In the genomic region with DNA sequence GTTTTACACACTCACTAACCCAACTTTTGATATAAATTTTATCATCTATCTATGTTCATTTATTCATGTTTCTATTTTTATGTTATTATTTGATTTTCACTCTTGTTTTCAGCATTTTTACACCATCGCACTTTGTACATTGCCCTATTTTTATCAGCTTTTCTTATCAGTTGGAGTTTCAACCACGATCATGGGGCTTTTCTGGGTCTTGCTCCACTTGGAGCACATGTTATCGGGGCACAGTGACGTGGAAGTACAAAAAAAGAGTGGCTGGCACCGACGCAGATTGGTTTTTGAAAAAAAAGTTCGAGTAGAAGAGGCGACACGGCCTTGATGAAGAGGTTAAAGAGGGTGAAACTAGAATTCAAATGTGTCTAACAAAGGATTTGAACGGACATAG, we compare ENCODE assay signal across 6 worm cellular contexts.
TF ChIP-seq lines count a peak whose summit lies in the region.

No protein-coding gene starts in this region.

TF ChIP-seq in whole organism, L1 larva, 84 proteins besides CTCF, POLR2A, EP300 and RAD21 (continues in another document):
- no peak for TF ChIP-seq aha-1 (tag; optimal IDR thresholded peaks at IDR 0.05; lab: Kevin White, UChicago)
- peak; percentile 16 for TF ChIP-seq nhr-90 (tag; optimal IDR thresholded peaks at IDR 0.05; lab: Kevin White, UChicago; ENCODE audit: poor library complexity)
- TF ChIP-seq nhr-71 (tag; optimal IDR thresholded peaks at IDR 0.05; lab: Kevin White, UChicago), result peak; percentile 37
- peak in 1 of 3 experiments; percentile 9 for TF ChIP-seq dpl-1 (GFP tag; optimal IDR thresholded peaks at IDR 0.05; lab: Kevin White, UChicago)
- TF ChIP-seq jun-1 (tag; optimal IDR thresholded peaks at IDR 0.05; lab: Kevin White, UChicago), result peak; percentile 15
- TF ChIP-seq efl-1 (optimal IDR thresholded peaks at IDR 0.05; lab: Kevin White, UChicago), result no peak
- peak in 1 of 2 experiments; percentile 60 for TF ChIP-seq efl-1 (GFP tag; optimal IDR thresholded peaks at IDR 0.05 in 1 of 2; lab: Kevin White, UChicago)
- peak; percentile 30 for TF ChIP-seq nhr-20 (tag; optimal IDR thresholded peaks at IDR 0.05; lab: Kevin White, UChicago)
- TF ChIP-seq pax-3 (tag; optimal IDR thresholded peaks at IDR 0.05; lab: Kevin White, UChicago), result peak; percentile 26
- no peak for TF ChIP-seq mab-9 (GFP tag; IDR thresholded peaks at IDR 0.05; lab: Robert Waterston, UW)
- TF ChIP-seq lin-35 (GFP tag; optimal IDR thresholded peaks at IDR 0.05; lab: Kevin White, UChicago), result peak in 1 of 2 experiments; percentile 48
- peak; percentile 97 for TF ChIP-seq elt-2 (tag; optimal IDR thresholded peaks at IDR 0.05; lab: Kevin White, UChicago)
- TF ChIP-seq nhr-77 (tag; optimal IDR thresholded peaks at IDR 0.05; lab: Kevin White, UChicago), result no peak
- TF ChIP-seq hlh-4 (tag; optimal IDR thresholded peaks at IDR 0.05; lab: Kevin White, UChicago), result no peak

TF ChIP-seq in whole organism, L2 larva, 48 proteins besides CTCF, POLR2A, EP300 and RAD21 (continues in another document):
- no peak for TF ChIP-seq sma-3 (GFP tag; optimal IDR thresholded peaks at IDR 0.05; lab: Kevin White, UChicago)
- TF ChIP-seq fos-1 (tag; optimal IDR thresholded peaks at IDR 0.05; lab: Kevin White, UChicago), result peak; percentile 55
- TF ChIP-seq ceh-16 (tag; optimal IDR thresholded peaks at IDR 0.05; lab: Kevin White, UChicago), result no peak
- TF ChIP-seq elt-1 (tag; optimal IDR thresholded peaks at IDR 0.05; lab: Kevin White, UChicago), result no peak
- TF ChIP-seq dmd-4 (tag; optimal IDR thresholded peaks at IDR 0.05; lab: Kevin White, UChicago), result no peak
- no peak for TF ChIP-seq ZK546.5 (tag; optimal IDR thresholded peaks at IDR 0.05; lab: Kevin White, UChicago)
- peak; percentile 25 for TF ChIP-seq F13H6.1 (tag; optimal IDR thresholded peaks at IDR 0.05; lab: Kevin White, UChicago)
- no peak for TF ChIP-seq nhr-10 (tag; optimal IDR thresholded peaks at IDR 0.05; lab: Kevin White, UChicago)
- TF ChIP-seq nhr-11 (tag; optimal IDR thresholded peaks at IDR 0.05; lab: Kevin White, UChicago), result no peak
- TF ChIP-seq zag-1 (tag; optimal IDR thresholded peaks at IDR 0.05; lab: Kevin White, UChicago), result no peak
- TF ChIP-seq ama-1 (optimal IDR thresholded peaks at IDR 0.05; lab: Kevin White, UChicago), result no peak
- TF ChIP-seq mab-5 (tag; optimal IDR thresholded peaks at IDR 0.05; lab: Kevin White, UChicago), result no peak
- no peak for TF ChIP-seq unc-39 (tag; optimal IDR thresholded peaks at IDR 0.05; lab: Kevin White, UChicago)
- TF ChIP-seq mdl-1 (tag; optimal IDR thresholded peaks at IDR 0.05; lab: Kevin White, UChicago), result no peak
- no peak for TF ChIP-seq egl-27 (tag; optimal IDR thresholded peaks at IDR 0.05; lab: Kevin White, UChicago)
- no peak for TF ChIP-seq nhr-6 (tag; optimal IDR thresholded peaks at IDR 0.05; lab: Kevin White, UChicago)

TF ChIP-seq in whole organism, L3 larva, 47 proteins besides CTCF, POLR2A, EP300 and RAD21 (continues in another document):
- TF ChIP-seq lin-39 (tag; optimal IDR thresholded peaks at IDR 0.05; lab: Kevin White, UChicago) (no peak), ama-1 (optimal IDR thresholded peaks at IDR 0.05; lab: Kevin White, UChicago) (no peak), mdl-1 (tag; optimal IDR thresholded peaks at IDR 0.05; lab: Kevin White, UChicago) (no peak), ztf-4 (tag; optimal IDR thresholded peaks at IDR 0.05; lab: Kevin White, UChicago) (no peak), nhr-237 (tag; optimal IDR thresholded peaks at IDR 0.05; lab: Kevin White, UChicago) (no peak), egl-27 (tag; optimal IDR thresholded peaks at IDR 0.05; lab: Kevin White, UChicago) (no peak), ceh-82 (tag; optimal IDR thresholded peaks at IDR 0.05; lab: Kevin White, UChicago) (no peak), fos-1 (tag; optimal IDR thresholded peaks at IDR 0.05; lab: Kevin White, UChicago) (no peak), ceh-28 (tag; optimal IDR thresholded peaks at IDR 0.05; lab: Kevin White, UChicago) (no peak), zag-1 (tag; optimal IDR thresholded peaks at IDR 0.05; lab: Kevin White, UChicago) (no peak), nhr-23 (tag; optimal IDR thresholded peaks at IDR 0.05; lab: Kevin White, UChicago) (no peak), skn-1 (tag; optimal IDR thresholded peaks at IDR 0.05; lab: Kevin White, UChicago) (no peak), nhr-25 (tag; optimal IDR thresholded peaks at IDR 0.05; lab: Kevin White, UChicago) (peak; percentile 4), fkh-10 (GFP tag; optimal IDR thresholded peaks at IDR 0.05; lab: Kevin White, UChicago) (no peak), nhr-28 (tag; optimal IDR thresholded peaks at IDR 0.05; lab: Kevin White, UChicago) (no peak), egl-5 (tag; optimal IDR thresholded peaks at IDR 0.05; lab: Kevin White, UChicago) (no peak)

TF ChIP-seq in whole organism, L4 larva, 104 proteins besides CTCF, POLR2A, EP300 and RAD21 (continues in another document):
- TF ChIP-seq mdt-29 (GFP tag; IDR thresholded peaks at IDR 0.05; lab: Robert Waterston, UW) (0 out of 2 replicates have a peak, but pooled peaks have one; percentile 10), set-16 (GFP tag; IDR thresholded peaks at IDR 0.05; lab: Robert Waterston, UW) (no peak), tra-1 (GFP tag; IDR thresholded peaks at IDR 0.05; lab: Robert Waterston, UW) (0 out of 2 replicates have a peak, but pooled peaks have one; percentile 44), mdl-1 (tag; optimal IDR thresholded peaks at IDR 0.05; lab: Kevin White, UChicago) (peak in 1 of 2 experiments; percentile 26), cey-2 (tag; optimal IDR thresholded peaks at IDR 0.05; lab: Kevin White, UChicago; ENCODE audit: borderline replicate concordance, insufficient read depth) (peak; percentile 50), dve-1 (tag; optimal IDR thresholded peaks at IDR 0.05; lab: Kevin White, UChicago; ENCODE audit: insufficient read depth) (peak; percentile 97), T20F7.1 (GFP tag; optimal IDR thresholded peaks at IDR 0.05; lab: Kevin White, UChicago) (peak; percentile 41), nhr-6 (tag; optimal IDR thresholded peaks at IDR 0.05; lab: Kevin White, UChicago) (peak; percentile 65), nhr-48 (tag; optimal IDR thresholded peaks at IDR 0.05; lab: Kevin White, UChicago) (peak; percentile 13), daf-16 (GFP tag; optimal IDR thresholded peaks at IDR 0.05; lab: Kevin White, UChicago) (peak in 1 of 2 experiments; percentile 38), daf-16 (tag; optimal IDR thresholded peaks at IDR 0.05; lab: Kevin White, UChicago) (peak; percentile 93), lir-3 (tag; optimal IDR thresholded peaks at IDR 0.05; lab: Kevin White, UChicago) (no peak), pha-4 (GFP tag; IDR thresholded peaks at IDR 0.05; lab: Robert Waterston, UW) (no peak), pha-4 (tag; optimal IDR thresholded peaks at IDR 0.05; lab: Kevin White, UChicago) (no peak)

TF ChIP-seq in whole organism, late embryonic, 69 proteins besides CTCF, POLR2A, EP300 and RAD21:
- TF ChIP-seq ceh-14 (tag; optimal IDR thresholded peaks at IDR 0.05; lab: Kevin White, UChicago) (no peak), pros-1 (tag; optimal IDR thresholded peaks at IDR 0.05; lab: Kevin White, UChicago) (no peak), elt-2 (tag; optimal IDR thresholded peaks at IDR 0.05; lab: Kevin White, UChicago) (peak; percentile 81), pag-3 (tag; optimal IDR thresholded peaks at IDR 0.05; lab: Kevin White, UChicago; ENCODE audit: borderline replicate concordance) (no peak), odd-2 (tag; optimal IDR thresholded peaks at IDR 0.05; lab: Kevin White, UChicago) (no peak)

TF ChIP-seq in whole organism, young adult, 124 proteins besides CTCF, POLR2A, EP300 and RAD21 (continues in another document):
- TF ChIP-seq lin-40 (tag; optimal IDR thresholded peaks at IDR 0.05; lab: Kevin White, UChicago) (no peak), rec-8 (tag; optimal IDR thresholded peaks at IDR 0.05; lab: Kevin White, UChicago) (no peak), xnd-1 (tag; optimal IDR thresholded peaks at IDR 0.05; lab: Kevin White, UChicago) (no peak), K12H6.12 (tag; optimal IDR thresholded peaks at IDR 0.05; lab: Kevin White, UChicago) (no peak), dox-1 (GFP tag; IDR thresholded peaks at IDR 0.05; lab: Robert Waterston, UW) (0 out of 2 replicates have a peak, but pooled peaks have one; percentile 24), snpc-1.3 (tag; optimal IDR thresholded peaks at IDR 0.05; lab: Kevin White, UChicago; ENCODE audit: insufficient read depth) (no peak), egl-18 (GFP tag; IDR thresholded peaks at IDR 0.05; lab: Robert Waterston, UW) (no peak), Y67H2A.10 (GFP tag; conservative IDR thresholded peaks at IDR 0.05; lab: Robert Waterston, UW) (no peak), ztf-26 (tag; optimal IDR thresholded peaks at IDR 0.05; lab: Kevin White, UChicago) (no peak), lsl-1 (GFP tag; optimal IDR thresholded peaks at IDR 0.05; lab: Kevin White, UChicago) (no peak), dpff-1 (tag; optimal IDR thresholded peaks at IDR 0.05; lab: Kevin White, UChicago) (no peak), snpc-1.1 (tag; optimal IDR thresholded peaks at IDR 0.05; lab: Kevin White, UChicago; ENCODE audit: insufficient read depth) (no peak), nhr-80 (tag; optimal IDR thresholded peaks at IDR 0.05; lab: Kevin White, UChicago) (peak; percentile 91), snpc-3.4 (tag; optimal IDR thresholded peaks at IDR 0.05; lab: Kevin White, UChicago) (no peak), atf-7 (tag; optimal IDR thresholded peaks at IDR 0.05; lab: Kevin White, UChicago) (peak; percentile 67), madf-8 (GFP tag; conservative IDR thresholded peaks at IDR 0.05; lab: Robert Waterston, UW) (no peak), ztf-28 (GFP tag; IDR thresholded peaks at IDR 0.05; lab: Robert Waterston, UW) (no peak), F55B11.4 (tag; optimal IDR thresholded peaks at IDR 0.05; lab: Kevin White, UChicago; ENCODE audit: borderline replicate concordance, insufficient read depth) (no peak), F23B12.7 (tag; optimal IDR thresholded peaks at IDR 0.05; lab: Kevin White, UChicago; ENCODE audit: insufficient read depth) (no peak), Y79H2A.3 (GFP tag; conservative IDR thresholded peaks at IDR 0.05; lab: Robert Waterston, UW) (no peak), F10E7.11 (tag; optimal IDR thresholded peaks at IDR 0.05; lab: Kevin White, UChicago) (no peak), rpc-1 (optimal IDR thresholded peaks at IDR 0.05; lab: Kevin White, UChicago) (no peak), rpc-1 (tag; optimal IDR thresholded peaks at IDR 0.05; lab: Kevin White, UChicago) (no peak), aptf-2 (GFP tag; conservative IDR thresholded peaks at IDR 0.05; lab: Robert Waterston, UW) (no peak), nhr-120 (GFP tag; IDR thresholded peaks at IDR 0.05; lab: Robert Waterston, UW) (no peak), cebp-1 (GFP tag; IDR thresholded peaks at IDR 0.05; lab: Robert Waterston, UW) (no peak), cebp-1 (tag; optimal IDR thresholded peaks at IDR 0.05; lab: Kevin White, UChicago) (peak; percentile 48), let-607 (tag; optimal IDR thresholded peaks at IDR 0.05; lab: Kevin White, UChicago) (peak; percentile 79 to 91), mxl-1 (tag; optimal IDR thresholded peaks at IDR 0.05; lab: Kevin White, UChicago) (no peak), F37B4.10 (GFP tag; IDR thresholded peaks at IDR 0.05; lab: Robert Waterston, UW) (no peak)
